Worm (Caenorhabditis elegans): ENCODE results near the gene srxa-14.

- no peak for TF ChIP-seq unc-39 (tag; optimal IDR thresholded peaks at IDR 0.05)
- no peak for TF ChIP-seq nhr-11 (tag; optimal IDR thresholded peaks at IDR 0.05)
- TF ChIP-seq lsy-2 (tag; optimal IDR thresholded peaks at IDR 0.05) = no peak
- no peak for TF ChIP-seq snpc-1.2 (GFP tag; IDR thresholded peaks at IDR 0.05)
- TF ChIP-seq lin-13 (GFP tag; optimal IDR thresholded peaks at IDR 0.05) = no peak
- no peak for TF ChIP-seq unc-62 (GFP tag; optimal IDR thresholded peaks at IDR 0.05 in 1 of 2)
- TF ChIP-seq unc-62 (tag; optimal IDR thresholded peaks at IDR 0.05) = no peak
- no peak for TF ChIP-seq D1046.2 (GFP tag; IDR thresholded peaks at IDR 0.05)
- no peak for TF ChIP-seq ZK546.5 (tag; optimal IDR thresholded peaks at IDR 0.05)
- TF ChIP-seq fos-1 (tag; optimal IDR thresholded peaks at IDR 0.05) = no peak
- TF ChIP-seq ama-1 (optimal IDR thresholded peaks at IDR 0.05) = no peak
- TF ChIP-seq vab-7 (GFP tag; IDR thresholded peaks at IDR 0.05) = no peak
- TF ChIP-seq ces-1 (GFP tag; optimal IDR thresholded peaks at IDR 0.05) = no peak
Observed at ce11 chrV:20636855-20637254, 2.5 kb upstream of the srxa-14 start, which contains the start of gene ttr-13.

Data from whole organism, L4 larva.